Worm (Caenorhabditis elegans) whole organism, young adult: ENCODE data around the gene hmg-5.

Source experiments
- F37B4.10 ChIP-seq: fragments of 200-800 bp; sonication (Bioruptor generic); IDR thresholded peaks from 2 replicates; pipeline ENCODE4 v1.3.6; 2022; ENCODE audit warnings: missing genetic modification characterization, missing compliant biosample characterization
- F49E8.2 ChIP-seq: sonication (generic microtip); optimal IDR thresholded peaks from 3 replicates; lab custom pipeline; 2017; ENCODE audit warnings: missing genetic modification characterization, mild to moderate bottlenecking, missing compliant biosample characterization, antibody characterized with exemption, moderate library complexity; ENCODE audit not compliant: insufficient read depth
- hsf-1 ChIP-seq: fragments of 200-800 bp; sonication (Bioruptor generic); IDR thresholded peaks from 2 replicates; pipeline ENCODE4 v1.3.6; 2022; ENCODE audit warnings: missing genetic modification reagents, missing genetic modification characterization, missing compliant biosample characterization
- let-607 ChIP-seq, 2 experiments: fragments of 200-800 bp in 1 of 2; sonication (Bioruptor generic) in 1 of 2; sonication (generic microtip) in 1 of 2; optimal IDR thresholded peaks; 2 replicates each; lab custom pipeline; 2016 to 2018; ENCODE audit warnings: mild to moderate bottlenecking in 2 of 2, missing compliant biosample characterization in 2 of 2, missing genetic modification characterization in 2 of 2, moderate library complexity in 2 of 2, missing genotype in 1 of 2
- lin-35 ChIP-seq, 3 experiments: fragments of 150-350 bp in 2 of 3; sonication (generic microtip) in 1 of 3; optimal IDR thresholded peaks; 2 replicates each; lab custom pipeline; 2014 to 2018; ENCODE audit warnings: missing biosample characterization in 3 of 3, missing genetic modification characterization in 3 of 3, missing genetic modification reagents in 3 of 3
- lir-1 ChIP-seq: fragments of 200-800 bp; sonication (Bioruptor generic); conservative IDR thresholded peaks from 2 replicates; pipeline ENCODE4 v1.3.6; 2022; ENCODE audit warnings: missing genetic modification reagents, missing genetic modification characterization, missing compliant biosample characterization
- lsy-27 ChIP-seq: sonication (generic microtip); optimal IDR thresholded peaks from 2 replicates; lab custom pipeline; 2017; ENCODE audit warnings: missing genetic modification characterization, mild to moderate bottlenecking, missing compliant biosample characterization, antibody characterized with exemption, missing genotype, borderline replicate concordance; ENCODE audit not compliant: insufficient read depth
- snpc-4 ChIP-seq, 5 experiments: fragments of 150-350 bp in 1 of 5; sonication (generic microtip) in 4 of 5; optimal IDR thresholded peaks; 2 replicates each; lab custom pipeline; 2014 to 2018; ENCODE audit warnings: missing genetic modification characterization in 5 of 5, missing biosample characterization in 3 of 5, antibody characterized with exemption in 2 of 5, mild to moderate bottlenecking in 2 of 5, missing compliant biosample characterization in 2 of 5, missing genotype in 2 of 5, moderate library complexity in 2 of 5, missing genetic modification reagents in 1 of 5
- somi-1 ChIP-seq: fragments of 200-800 bp; sonication (Bioruptor generic); optimal IDR thresholded peaks from 2 replicates; lab custom pipeline; 2018; ENCODE audit warnings: mild to moderate bottlenecking, missing genetic modification characterization, missing compliant biosample characterization
- unc-62 ChIP-seq: fragments of 150-350 bp; optimal IDR thresholded peaks from 2 replicates; lab custom pipeline; 2014; ENCODE audit warnings: missing biosample characterization, missing genetic modification reagents, missing genetic modification characterization

DNA sequence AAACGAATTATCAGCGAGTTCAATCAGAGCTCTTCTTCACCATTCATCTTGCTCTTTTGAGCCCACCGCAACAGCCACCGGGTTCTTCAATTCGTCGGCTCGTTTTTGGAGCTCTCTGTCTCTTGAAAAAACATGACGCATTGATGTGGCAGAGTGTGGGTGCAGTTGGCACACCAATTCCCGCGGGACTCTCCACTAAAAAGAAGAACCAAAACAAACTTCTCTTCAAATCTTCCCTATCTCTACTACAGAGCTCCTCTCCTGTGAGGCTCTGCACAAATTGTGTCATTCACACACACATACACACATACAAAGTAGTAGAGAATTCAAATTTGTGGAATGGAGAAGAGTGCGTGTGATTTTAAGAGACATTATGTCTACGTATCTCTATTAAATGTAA, 17.0 kb upstream of the hmg-5 start:
- TF ChIP-seq hsf-1 (no peak), lsy-27 (tag; lab: Kevin White, UChicago) (no peak), unc-62 (no peak), let-607 (tag; optimal IDR thresholded peaks at IDR 0.05; lab: Kevin White, UChicago) (no peak), lin-35 (GFP tag; optimal IDR thresholded peaks at IDR 0.05; lab: Kevin White, UChicago) (no peak), lir-1 (GFP tag; lab: Robert Waterston, UW) (no peak), F49E8.2 (no peak), somi-1 (GFP tag; lab: Kevin White, UChicago) (no peak), snpc-4 (GFP tag; optimal IDR thresholded peaks at IDR 0.05; lab: Kevin White, UChicago) (no peak), snpc-4 (tag; optimal IDR thresholded peaks at IDR 0.05; lab: Kevin White, UChicago) (no peak), F37B4.10 (GFP tag; lab: Robert Waterston, UW) (no peak)
